Fruit fly (Drosophila melanogaster) whole organism, embryonic: Measurements from ENCODE around the gene AP-1sigma.

Experiments used
- ATbp ChIP-seq: fragments of 200-800 bp; sonication (Bioruptor generic); optimal IDR thresholded peaks from 2 replicates; lab custom pipeline; 2017; ENCODE audit warnings: missing biosample characterization, mild to moderate bottlenecking, missing genetic modification characterization, missing genetic modification reagents
- Atf3 ChIP-seq: fragments of 200-800 bp; sonication (Bioruptor generic); optimal IDR thresholded peaks from 3 replicates; lab custom pipeline; 2016; ENCODE audit warnings: missing biosample characterization, missing genetic modification characterization
- Bdp1 ChIP-seq: fragments of 200-800 bp; sonication (Bioruptor generic); optimal IDR thresholded peaks from 3 replicates; lab custom pipeline; 2016; ENCODE audit warnings: missing biosample characterization, missing genetic modification characterization
- CG11247 ChIP-seq: fragments of 200-800 bp; sonication (Bioruptor generic); IDR thresholded peaks from 2 replicates; pipeline ENCODE4 v1.3.6; 2022; ENCODE audit warnings: missing biosample characterization, missing genetic modification characterization
- CG12659 ChIP-seq: fragments of 200-800 bp; sonication (Bioruptor generic); optimal IDR thresholded peaks from 3 replicates; lab custom pipeline; 2017; ENCODE audit warnings: mild to moderate bottlenecking, missing biosample characterization, missing genetic modification reagents, missing genetic modification characterization
- CG13424 ChIP-seq: fragments of 200-800 bp; sonication (Bioruptor generic); optimal IDR thresholded peaks from 2 replicates; lab custom pipeline; 2019; ENCODE audit warnings: missing biosample characterization, mild to moderate bottlenecking, missing genetic modification characterization, moderate library complexity
- CG15479 ChIP-seq: fragments of 200-800 bp; sonication (Bioruptor generic); optimal IDR thresholded peaks from 3 replicates; lab custom pipeline; 2019; ENCODE audit warnings: missing biosample characterization, mild to moderate bottlenecking, missing genetic modification characterization, moderate library complexity
- CG16813 ChIP-seq: fragments of 200-800 bp; sonication (Bioruptor generic); IDR thresholded peaks from 3 replicates; pipeline ENCODE4 v1.3.6; 2022; ENCODE audit warnings: missing biosample characterization, missing genetic modification characterization; ENCODE audit not compliant: partially characterized antibody
- CG16863 ChIP-seq: fragments of 200-800 bp; sonication (Bioruptor generic); optimal IDR thresholded peaks from 3 replicates; lab custom pipeline; 2016; ENCODE audit warnings: missing biosample characterization, missing genetic modification characterization
- CG17568 ChIP-seq: fragments of 200-800 bp; sonication (Bioruptor generic); optimal IDR thresholded peaks from 2 replicates; lab custom pipeline; 2018; ENCODE audit warnings: missing biosample characterization, mild to moderate bottlenecking, missing genetic modification characterization, moderate library complexity
- CG18011 ChIP-seq: fragments of 200-800 bp; sonication (Bioruptor generic); optimal IDR thresholded peaks from 2 replicates; lab custom pipeline; 2017; ENCODE audit warnings: missing biosample characterization, missing genetic modification characterization, mild to moderate bottlenecking, moderate library complexity, missing genotype
- CG18619 ChIP-seq: fragments of 200-800 bp; sonication (Bioruptor generic); optimal IDR thresholded peaks from 3 replicates; lab custom pipeline; 2017; ENCODE audit warnings: missing biosample characterization, mild to moderate bottlenecking, missing genetic modification characterization
- CG31224 ChIP-seq: fragments of 200-800 bp; sonication (Bioruptor generic); IDR thresholded peaks from 2 replicates; pipeline ENCODE4 v1.3.6; 2022; ENCODE audit warnings: missing biosample characterization, missing genetic modification characterization
- CG3281 ChIP-seq: fragments of 200-800 bp; sonication (Bioruptor generic); optimal IDR thresholded peaks from 3 replicates; lab custom pipeline; 2017; ENCODE audit warnings: missing biosample characterization, mild to moderate bottlenecking, missing genetic modification characterization
- CG34376 ChIP-seq: fragments of 200-800 bp; sonication (Bioruptor generic); optimal IDR thresholded peaks from 2 replicates; lab custom pipeline; 2018; ENCODE audit warnings: missing biosample characterization, mild to moderate bottlenecking, missing genetic modification characterization
- CG4617 ChIP-seq: fragments of 200-800 bp; sonication (Bioruptor generic); optimal IDR thresholded peaks from 3 replicates; lab custom pipeline; 2016; ENCODE audit warnings: missing biosample characterization, missing genetic modification characterization, borderline replicate concordance
- CG6654 ChIP-seq: fragments of 200-800 bp; sonication (Bioruptor generic); optimal IDR thresholded peaks from 2 replicates; lab custom pipeline; 2017; ENCODE audit warnings: missing biosample characterization, mild to moderate bottlenecking, missing genetic modification characterization
- CG7357 ChIP-seq: fragments of 200-800 bp; sonication (Bioruptor generic); IDR thresholded peaks from 3 replicates; pipeline ENCODE4 v1.3.6; 2022; ENCODE audit warnings: missing biosample characterization, missing genetic modification characterization
- CG7556 ChIP-seq: fragments of 200-800 bp; sonication (Bioruptor generic); optimal IDR thresholded peaks from 2 replicates; lab custom pipeline; 2017; ENCODE audit warnings: missing biosample characterization, mild to moderate bottlenecking, missing genetic modification characterization
- CG8089 ChIP-seq: fragments of 200-800 bp; sonication (Bioruptor generic); optimal IDR thresholded peaks from 3 replicates; lab custom pipeline; 2016; ENCODE audit warnings: missing biosample characterization, missing genetic modification characterization
- CG8281 ChIP-seq: fragments of 200-800 bp; sonication (Bioruptor generic); optimal IDR thresholded peaks from 2 replicates; lab custom pipeline; 2018; ENCODE audit warnings: missing biosample characterization, mild to moderate bottlenecking, missing genetic modification characterization, moderate library complexity
- CG8924 ChIP-seq: fragments of 200-800 bp; optimal IDR thresholded peaks from 3 replicates; lab custom pipeline; 2019; ENCODE audit warnings: missing biosample characterization, mild to moderate bottlenecking, missing genetic modification characterization, moderate library complexity
- CG9797 ChIP-seq: fragments of 200-800 bp; sonication (Bioruptor generic); optimal IDR thresholded peaks from 3 replicates; lab custom pipeline; 2018; ENCODE audit warnings: missing biosample characterization, mild to moderate bottlenecking, missing genetic modification characterization
- CkIIα-i1 ChIP-seq: fragments of 200-800 bp; sonication (Bioruptor generic); IDR thresholded peaks from 2 replicates; pipeline ENCODE4 v1.3.6; 2022; ENCODE audit warnings: missing biosample characterization, missing genetic modification characterization
- D19B ChIP-seq: fragments of 200-800 bp; sonication (Bioruptor generic); optimal IDR thresholded peaks from 2 replicates; lab custom pipeline; 2017; ENCODE audit warnings: missing biosample characterization, mild to moderate bottlenecking, missing genetic modification characterization
- Dbx ChIP-seq: fragments of 200-800 bp; sonication (Bioruptor generic); IDR thresholded peaks from 3 replicates; pipeline ENCODE4 v1.3.6; 2022; ENCODE audit warnings: missing biosample characterization, missing genetic modification characterization
- Dek ChIP-seq: fragments of 200-800 bp; sonication (Bioruptor generic); optimal IDR thresholded peaks from 3 replicates; lab custom pipeline; 2019; ENCODE audit warnings: missing biosample characterization, mild to moderate bottlenecking, missing genetic modification characterization, moderate library complexity
- E2f2 ChIP-seq: fragments of 200-800 bp; sonication (Bioruptor generic); IDR thresholded peaks from 2 replicates; pipeline ENCODE4 v1.3.6; 2022; ENCODE audit warnings: missing biosample characterization, missing genetic modification characterization
- Sox102F ChIP-seq: fragments of 200-800 bp; sonication (Bioruptor generic); optimal IDR thresholded peaks from 2 replicates; lab custom pipeline; 2018; ENCODE audit warnings: missing biosample characterization, mild to moderate bottlenecking, missing genetic modification characterization, moderate library complexity
- al ChIP-seq: fragments of 200-800 bp; sonication (Bioruptor generic); IDR thresholded peaks from 2 replicates; pipeline ENCODE4 v1.3.6; 2022; ENCODE audit warnings: missing biosample characterization, missing genetic modification characterization
- ato ChIP-seq: fragments of 200-800 bp; sonication (Bioruptor generic); IDR thresholded peaks from 2 replicates; pipeline ENCODE4 v1.3.6; 2022; ENCODE audit warnings: missing biosample characterization, missing genetic modification characterization; ENCODE audit not compliant: partially characterized antibody
- bigmax ChIP-seq: fragments of 200-800 bp; sonication (Bioruptor generic); optimal IDR thresholded peaks from 2 replicates; lab custom pipeline; 2018; ENCODE audit warnings: missing biosample characterization, mild to moderate bottlenecking, missing genetic modification characterization
- bowl ChIP-seq: fragments of 200-800 bp; sonication (Bioruptor generic); IDR thresholded peaks from 2 replicates; pipeline ENCODE4 v1.3.6; 2022; ENCODE audit warnings: missing biosample characterization, missing genetic modification characterization
- cg ChIP-seq: fragments of 200-800 bp; sonication (Bioruptor generic); optimal IDR thresholded peaks from 3 replicates; lab custom pipeline; 2019; ENCODE audit warnings: missing biosample characterization, mild to moderate bottlenecking, missing genetic modification characterization, moderate library complexity
- dan ChIP-seq: fragments of 200-800 bp; sonication (Bioruptor generic); IDR thresholded peaks from 2 replicates; pipeline ENCODE4 v1.3.6; 2022; ENCODE audit warnings: missing biosample characterization, missing genetic modification characterization
- dimm ChIP-seq: fragments of 200-800 bp; sonication (Bioruptor generic); IDR thresholded peaks from 2 replicates; pipeline ENCODE4 v1.3.6; 2022; ENCODE audit warnings: missing biosample characterization, missing genetic modification characterization
- dm ChIP-seq: fragments of 200-800 bp; sonication (Bioruptor generic); optimal IDR thresholded peaks from 3 replicates; lab custom pipeline; 2016; ENCODE audit warnings: missing biosample characterization, missing genetic modification characterization
- ewg ChIP-seq: fragments of 200-800 bp; sonication (Bioruptor generic); optimal IDR thresholded peaks from 3 replicates; lab custom pipeline; 2017; ENCODE audit warnings: mild to moderate bottlenecking, missing biosample characterization, missing genetic modification reagents, missing genetic modification characterization
- gcm ChIP-seq: fragments of 200-800 bp; sonication (Bioruptor generic); optimal IDR thresholded peaks from 2 replicates; lab custom pipeline; 2019; ENCODE audit warnings: missing biosample characterization, mild to moderate bottlenecking, missing genetic modification characterization, moderate library complexity
- gro ChIP-seq: fragments of 200-800 bp; sonication (Bioruptor generic); optimal IDR thresholded peaks from 2 replicates; lab custom pipeline; 2016; ENCODE audit warnings: missing biosample characterization, missing genetic modification characterization
- her ChIP-seq: fragments of 200-800 bp; sonication (Bioruptor generic); optimal IDR thresholded peaks from 2 replicates; lab custom pipeline; 2016; ENCODE audit warnings: missing biosample characterization, missing genetic modification characterization
- jumu ChIP-seq: fragments of 200-800 bp; sonication (Bioruptor generic); optimal IDR thresholded peaks from 3 replicates; lab custom pipeline; 2016; ENCODE audit warnings: missing biosample characterization, missing genetic modification characterization
- odd ChIP-seq: fragments of 200-800 bp; sonication (Bioruptor generic); optimal IDR thresholded peaks from 2 replicates; lab custom pipeline; 2017; ENCODE audit warnings: missing biosample characterization, mild to moderate bottlenecking, missing genetic modification characterization
- pho ChIP-seq: fragments of 200-800 bp; sonication (Bioruptor generic); optimal IDR thresholded peaks from 2 replicates; lab custom pipeline; 2016; ENCODE audit warnings: missing biosample characterization, missing genetic modification characterization
- slp2 ChIP-seq: fragments of 200-800 bp; sonication (Bioruptor generic); optimal IDR thresholded peaks from 2 replicates; lab custom pipeline; 2016; ENCODE audit warnings: missing biosample characterization, missing genetic modification characterization
- sr ChIP-seq: fragments of 200-800 bp; sonication (Bioruptor generic); IDR thresholded peaks from 3 replicates; pipeline ENCODE4 v1.3.6; 2022; ENCODE audit warnings: missing biosample characterization, missing genetic modification characterization
- ssp ChIP-seq: fragments of 200-800 bp; sonication (Bioruptor generic); IDR thresholded peaks from 2 replicates; pipeline ENCODE4 v1.3.6; 2022; ENCODE audit warnings: missing biosample characterization, missing genetic modification characterization
- tin ChIP-seq: fragments of 200-800 bp; sonication (Bioruptor generic); optimal IDR thresholded peaks from 3 replicates; lab custom pipeline; 2016; ENCODE audit warnings: missing biosample characterization, missing genetic modification characterization
- trem ChIP-seq: fragments of 200-800 bp; optimal IDR thresholded peaks from 3 replicates; lab custom pipeline; 2019; ENCODE audit warnings: missing biosample characterization, mild to moderate bottlenecking, missing genetic modification characterization, moderate library complexity
- tup ChIP-seq: fragments of 200-800 bp; sonication (Bioruptor generic); optimal IDR thresholded peaks from 2 replicates; lab custom pipeline; 2016; ENCODE audit warnings: missing biosample characterization, mild to moderate bottlenecking, missing genetic modification characterization, moderate library complexity
- wdn ChIP-seq: fragments of 200-800 bp; sonication (Bioruptor generic); IDR thresholded peaks from 2 replicates; pipeline ENCODE4 v1.3.6; 2022; ENCODE audit warnings: missing biosample characterization, missing genetic modification characterization

Gene AP-1sigma

dm6 chr3R:23919366-23919765 is 39.1 kb upstream of the AP-1sigma start (continued):
- TF ChIP-seq Dbx (no peak), Dek (no peak), E2f2 (GFP tag; lab: Robert Waterston, UW) (peak; percentile 30; the same call in 1 of the 2 replicates), CG6654 (GFP tag; lab: Kevin White, UChicago) (no peak), CG8089 (no peak), wdn (GFP tag; lab: Robert Waterston, UW) (0 out of 2 replicates have a peak, but pooled peaks have one; percentile 26), CkIIα-i1 (GFP tag; lab: Robert Waterston, UW) (no peak), Bdp1 (GFP tag; lab: Kevin White, UChicago) (no peak), jumu (GFP tag; lab: Kevin White, UChicago) (no peak), CG12659 (GFP tag; lab: Kevin White, UChicago) (peak; percentile 38), ssp (GFP tag; lab: Robert Waterston, UW) (no peak), CG18011 (GFP tag; lab: Kevin White, UChicago) (peak; percentile 8), CG11247 (GFP tag; lab: Robert Waterston, UW) (no peak), CG17568 (GFP tag; lab: Kevin White, UChicago) (peak; percentile 72), CG31224 (GFP tag; lab: Robert Waterston, UW) (no peak), dimm (no peak), tup (GFP tag; lab: Kevin White, UChicago) (no peak), dan (GFP tag; lab: Robert Waterston, UW) (no peak), CG16813 (GFP tag; lab: Robert Waterston, UW) (no peak), bowl (GFP tag; lab: Robert Waterston, UW) (no peak), ato (GFP tag; lab: Robert Waterston, UW) (no peak), gcm (peak; percentile 0), pho (GFP tag; lab: Kevin White, UChicago) (no peak), CG13424 (peak; percentile 51), CG9797 (no peak), CG15479 (GFP tag; lab: Kevin White, UChicago) (no peak), CG7357 (0 out of 3 replicates have a peak, but pooled peaks have one; percentile 14), Sox102F (GFP tag; lab: Kevin White, UChicago) (peak; percentile 10), CG4617 (GFP tag; lab: Kevin White, UChicago) (no peak), CG16863 (GFP tag; lab: Kevin White, UChicago) (no peak), D19B (GFP tag; lab: Kevin White, UChicago) (peak; percentile 21), CG34376 (GFP tag; lab: Kevin White, UChicago) (peak; percentile 2), bigmax (peak; percentile 37), Atf3 (GFP tag; lab: Kevin White, UChicago) (no peak), CG8924 (tag; lab: Kevin White, UChicago) (peak; percentile 38), tin (no peak), cg (GFP tag; lab: Kevin White, UChicago) (no peak), trem (tag; lab: Kevin White, UChicago) (no peak), slp2 (no peak), odd (GFP tag; lab: Kevin White, UChicago) (peak; percentile 78), gro (GFP tag; lab: Kevin White, UChicago) (no peak), her (GFP tag; lab: Kevin White, UChicago) (no peak), ATbp (GFP tag; lab: Kevin White, UChicago) (peak; percentile 85), dm (no peak), CG3281 (GFP tag; lab: Kevin White, UChicago) (peak; percentile 72), sr (peak; percentile 25; the same call in 1 of the 3 replicates), ewg (GFP tag; lab: Kevin White, UChicago) (no peak), al (no peak), CG7556 (GFP tag; lab: Kevin White, UChicago) (peak; percentile 29), CG8281 (no peak), CG18619 (GFP tag; lab: Kevin White, UChicago) (peak; percentile 54)
